Fruit fly (Drosophila melanogaster): Measurements from ENCODE around the gene Fim.

The Fim gene

dm6 chrX:17302202-17303061 lies 703 bp upstream of the Fim start:
- peak; percentile 31 for TF ChIP-seq CG17801 (GFP tag; optimal IDR thresholded peaks at IDR 0.05; ENCODE audit: partially characterized antibody)

DNA sequence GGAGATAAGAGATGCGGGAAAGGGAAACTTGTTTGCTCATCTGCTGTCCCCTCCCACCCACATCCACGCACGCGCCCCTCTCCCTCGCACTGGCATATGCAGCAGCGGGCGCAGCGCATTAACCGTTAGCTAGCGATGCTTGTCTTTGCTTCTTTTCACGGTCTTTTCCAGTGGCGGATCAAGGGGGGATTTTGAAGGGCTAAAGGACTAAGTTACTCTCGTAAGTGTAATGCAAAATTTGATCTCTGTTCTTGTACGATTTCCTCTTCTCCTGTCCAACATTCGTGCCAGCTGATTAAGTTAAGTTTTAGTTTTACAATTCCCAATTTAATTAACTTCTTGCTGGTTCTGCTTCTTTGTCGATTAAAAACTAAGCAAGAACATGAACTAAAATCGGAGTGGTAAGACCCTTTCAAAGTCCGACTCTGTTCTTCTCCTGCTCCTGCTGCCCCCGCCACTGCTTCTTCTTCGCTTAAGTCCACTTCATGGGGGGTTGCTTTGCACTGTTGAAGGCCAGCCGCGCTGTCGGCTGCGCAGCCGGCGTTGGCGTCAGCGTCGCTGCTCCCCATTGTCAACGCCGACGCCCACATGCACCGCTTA lies 1.0 kb downstream of the Fim start:
- peak; percentile 65 for TF ChIP-seq CG17801 (GFP tag; optimal IDR thresholded peaks at IDR 0.05; ENCODE audit: partially characterized antibody)

dm6 chrX:17298900-17299836 lies 2.6 kb downstream of the Fim start:
- TF ChIP-seq CG17801 (GFP tag; optimal IDR thresholded peaks at IDR 0.05; ENCODE audit: partially characterized antibody): peak; percentile 82

DNA sequence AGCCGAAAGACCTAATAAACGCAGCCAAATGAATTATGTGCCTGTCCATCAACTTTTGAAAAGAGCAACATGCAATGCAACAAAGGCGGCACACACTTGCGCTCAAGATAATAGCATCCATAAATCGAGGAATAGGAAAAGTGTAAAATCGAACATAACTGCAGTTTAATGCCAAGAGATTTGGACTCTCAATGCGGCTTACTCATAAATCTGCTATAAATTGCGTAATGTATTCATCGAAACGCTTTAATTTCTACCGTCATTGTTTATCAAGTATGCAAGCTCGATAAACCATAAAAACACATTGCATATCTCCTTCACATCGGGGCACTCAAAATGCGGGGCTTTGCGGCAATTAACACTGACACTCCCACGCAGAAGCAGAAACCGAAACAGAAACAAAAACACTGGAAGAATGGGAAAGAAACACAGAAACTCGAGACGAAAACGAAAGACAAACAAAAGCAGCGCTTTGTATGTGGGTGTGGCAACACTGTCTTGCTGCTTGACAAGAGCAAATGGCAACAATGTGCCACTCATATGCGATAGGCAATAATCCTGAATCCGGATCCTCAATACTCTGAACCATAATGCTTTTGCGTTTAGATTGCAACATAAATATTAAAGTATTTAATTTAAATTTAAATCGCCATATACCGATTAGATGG lies 3.7 kb downstream of the Fim start:
- TF ChIP-seq CG17801 (GFP tag; optimal IDR thresholded peaks at IDR 0.05; ENCODE audit: partially characterized antibody): no peak

DNA sequence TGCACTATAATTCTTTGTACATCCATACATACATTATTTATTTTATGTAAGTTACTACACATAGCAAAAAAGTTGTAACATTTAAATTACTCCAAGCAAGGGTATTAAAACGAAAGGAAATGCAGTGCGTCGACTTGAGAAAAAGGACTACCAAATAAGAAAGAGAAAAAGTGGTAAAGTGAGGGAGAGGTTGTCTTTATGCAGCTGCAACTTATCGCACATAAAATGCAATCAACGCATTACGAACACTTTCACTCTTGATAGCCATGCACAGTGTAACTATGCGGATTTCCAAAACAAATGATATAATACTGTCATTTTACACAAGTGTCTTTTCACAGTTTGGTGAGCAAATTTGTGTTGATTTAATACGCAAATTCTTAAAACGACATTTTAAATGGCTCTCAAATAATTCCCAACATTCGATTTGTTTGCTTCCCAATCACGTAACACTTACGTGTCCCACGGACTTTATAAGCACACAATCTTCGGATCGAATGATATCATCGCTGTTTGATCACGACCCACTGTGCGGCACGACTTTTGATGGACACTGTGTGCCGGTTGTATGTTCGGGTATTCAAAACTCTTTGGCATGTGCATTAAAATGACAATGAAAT lies 4.5 kb downstream of the Fim start:
- peak; percentile 68 for TF ChIP-seq CG17801 (GFP tag; optimal IDR thresholded peaks at IDR 0.05; ENCODE audit: partially characterized antibody)

DNA sequence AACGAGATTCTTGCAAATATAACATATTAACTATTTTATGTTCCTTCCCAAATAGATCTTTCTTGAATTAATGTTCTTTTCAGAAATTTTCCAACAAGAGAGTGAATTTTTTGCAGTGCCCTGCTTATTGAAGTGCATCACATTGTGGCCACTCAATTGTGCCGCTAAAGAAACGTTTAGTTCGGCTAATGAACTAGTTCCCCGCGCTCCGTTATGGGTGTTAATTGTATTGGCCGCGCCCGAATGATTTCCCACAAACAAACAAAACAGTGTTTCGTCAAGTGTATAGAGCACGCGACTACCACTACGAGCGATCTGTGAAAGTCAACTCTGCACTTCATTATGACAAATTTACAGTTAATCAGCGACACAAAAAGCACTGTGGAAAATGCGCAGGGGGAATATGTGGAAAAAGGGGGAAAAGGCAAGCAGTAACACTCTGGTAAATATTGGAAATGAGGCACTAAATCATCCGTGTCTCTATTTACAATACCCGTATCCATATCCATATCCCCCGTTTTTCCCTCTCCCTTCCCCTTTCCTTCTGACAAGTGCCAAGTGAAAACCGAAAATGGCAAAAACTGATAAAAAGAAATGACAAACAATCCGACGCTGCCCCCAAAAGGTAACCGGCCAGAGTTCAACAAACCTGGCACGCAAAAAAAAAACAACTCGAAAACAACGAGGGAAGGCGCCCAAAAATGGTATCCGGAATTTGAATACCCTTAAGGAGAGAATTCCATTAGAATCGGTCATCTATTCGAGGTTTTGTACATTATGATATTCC lies 5.3 kb downstream of the Fim start:
- no peak for TF ChIP-seq CG17801 (GFP tag; optimal IDR thresholded peaks at IDR 0.05; ENCODE audit: partially characterized antibody)

- no peak for TF ChIP-seq CG17801 (GFP tag; optimal IDR thresholded peaks at IDR 0.05; ENCODE audit: partially characterized antibody)
Observed at dm6 chrX:17294979-17295378, 6.8 kb downstream of the Fim start.

DNA sequence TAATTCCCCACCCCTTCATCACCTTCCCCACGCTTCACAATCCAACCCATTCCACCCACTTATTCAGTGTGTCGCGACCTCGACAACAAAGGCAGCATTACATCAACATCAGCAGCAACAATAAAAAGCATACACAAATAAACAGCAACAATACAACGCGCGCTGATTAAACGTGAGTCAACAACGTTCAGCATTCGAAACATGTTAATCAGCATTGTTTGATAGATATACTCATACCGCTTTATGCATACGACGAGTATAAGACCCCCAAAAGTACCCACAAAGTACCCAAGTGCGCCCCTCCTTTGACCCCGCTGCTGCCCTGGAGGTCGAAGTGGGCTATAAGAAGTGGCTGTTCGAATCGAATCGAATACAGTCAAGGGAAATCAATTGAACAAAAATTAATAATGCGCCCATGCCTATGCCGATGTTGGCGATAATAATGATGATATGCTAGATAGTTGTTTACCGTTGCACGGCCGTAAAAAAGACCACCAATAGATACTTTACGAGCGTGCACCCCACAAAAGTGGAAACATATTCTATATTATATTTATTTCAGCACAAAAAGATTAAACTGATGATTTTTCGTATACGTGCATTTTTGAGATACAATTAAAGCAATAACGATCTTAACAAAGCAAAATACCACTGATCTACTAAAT lies 7.4 kb downstream of the Fim start:
- TF ChIP-seq CG17801 (GFP tag; optimal IDR thresholded peaks at IDR 0.05; ENCODE audit: partially characterized antibody): no peak

DNA sequence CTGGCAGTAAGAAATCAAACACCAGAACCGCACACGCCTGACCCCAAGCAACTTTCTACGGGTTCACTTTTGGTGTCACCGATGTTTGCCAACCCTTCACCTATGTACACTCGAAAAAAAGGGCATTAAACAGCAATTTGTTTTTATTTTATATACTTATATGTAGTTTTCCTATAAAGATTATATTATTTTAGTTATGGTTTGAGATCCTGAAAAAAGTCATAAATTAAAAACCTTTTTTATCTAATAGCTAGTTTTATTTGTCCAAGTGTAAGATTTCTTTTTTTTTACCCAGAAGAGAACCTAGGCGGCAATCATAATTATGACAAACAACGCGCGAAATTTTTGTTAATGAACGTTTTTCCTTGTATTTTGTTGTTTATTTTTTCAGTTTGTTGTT lies 8.3 kb downstream of the Fim start:
- TF ChIP-seq CG17801 (GFP tag; optimal IDR thresholded peaks at IDR 0.05; ENCODE audit: partially characterized antibody): peak; percentile 80

DNA sequence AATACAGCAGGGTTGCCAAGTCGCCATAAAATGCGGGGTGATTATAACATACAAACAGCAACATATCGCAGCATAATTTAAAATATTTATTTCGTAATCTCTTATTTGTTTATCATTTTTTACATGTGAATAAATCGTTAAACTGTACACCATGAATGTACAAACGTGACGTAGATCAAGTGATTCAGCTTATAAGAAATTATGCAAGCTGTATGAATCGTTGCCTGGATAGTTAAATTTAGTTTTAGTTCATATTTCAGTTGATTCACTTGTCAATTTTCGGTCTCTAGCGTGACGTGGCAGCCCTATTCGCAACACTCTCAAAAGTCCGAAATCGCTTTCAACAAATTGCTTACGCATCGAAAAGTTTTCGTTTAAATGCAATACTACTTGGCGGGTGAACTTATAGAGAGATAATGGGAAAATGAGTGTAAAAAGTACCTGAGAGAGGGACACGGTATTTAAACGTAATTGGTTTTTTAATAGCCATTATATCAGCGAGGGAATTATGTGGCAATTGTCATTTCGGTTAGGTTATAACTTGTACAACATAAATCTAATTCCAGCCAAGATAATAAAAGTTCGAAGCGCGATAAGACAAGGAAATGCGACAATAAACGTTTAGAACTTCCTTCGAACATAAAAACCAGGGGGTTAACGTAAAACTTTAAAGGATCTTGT lies 9.5 kb downstream of the Fim start:
- TF ChIP-seq CG17801 (GFP tag; optimal IDR thresholded peaks at IDR 0.05; ENCODE audit: partially characterized antibody): peak; percentile 96

dm6 chrX:17290960-17291432 lies 10.7 kb downstream of the Fim start:
- no peak for TF ChIP-seq CG17801 (GFP tag; optimal IDR thresholded peaks at IDR 0.05; ENCODE audit: partially characterized antibody)

dm6 chrX:17290154-17290959 lies 11.4 kb downstream of the Fim start:
- no peak for TF ChIP-seq CG17801 (GFP tag; optimal IDR thresholded peaks at IDR 0.05; ENCODE audit: partially characterized antibody)

Measured in ovary, adult (tissue).